Worm (Caenorhabditis elegans) whole organism, L1 larva: Measurements from ENCODE around the gene ZK370.6.

ENCODE experiments used
- F16B12.6 ChIP-seq: fragments of 150-350 bp; optimal IDR thresholded peaks from 2 replicates; lab custom pipeline; 2014; ENCODE audit warnings: missing biosample characterization, missing genetic modification characterization
- Y116A8C.19 ChIP-seq: sonication (generic microtip); optimal IDR thresholded peaks from 2 replicates; lab custom pipeline; 2016; ENCODE audit warnings: missing compliant biosample characterization, missing genetic modification characterization, borderline replicate concordance
- ama-1 ChIP-seq: fragments of 150-350 bp; optimal IDR thresholded peaks from 2 replicates; lab custom pipeline; 2014
- blmp-1 ChIP-seq: fragments of 150-350 bp; optimal IDR thresholded peaks from 2 replicates; lab custom pipeline; 2014; ENCODE audit warnings: missing biosample characterization, missing genetic modification characterization
- ceh-63 ChIP-seq: fragments of 200-800 bp; sonication (Bioruptor generic); optimal IDR thresholded peaks from 2 replicates; lab custom pipeline; 2018; ENCODE audit warnings: mild to moderate bottlenecking, missing genetic modification characterization, missing compliant biosample characterization
- ceh-82 ChIP-seq, 3 experiments: fragments of 150-350 bp in 1 of 3; sonication (generic microtip) in 2 of 3; optimal IDR thresholded peaks; 2 replicates each; lab custom pipeline; 2014 to 2017; ENCODE audit warnings: missing biosample characterization in 3 of 3, missing genetic modification characterization in 3 of 3
- ceh-90 ChIP-seq: sonication (generic microtip); optimal IDR thresholded peaks from 2 replicates; lab custom pipeline; 2016; ENCODE audit warnings: missing genetic modification characterization, missing compliant biosample characterization
- dsc-1 ChIP-seq: sonication (generic microtip); optimal IDR thresholded peaks from 2 replicates; lab custom pipeline; 2016; ENCODE audit warnings: mild to moderate bottlenecking, missing genetic modification characterization, missing compliant biosample characterization
- efl-1 ChIP-seq, 4 experiments: fragments of 150-350 bp; optimal IDR thresholded peaks in 3 of 4; peaks in 1 of 4; 1 replicate in 1 of 4; 2 replicates in 3 of 4; lab custom pipeline; 2014; ENCODE audit warnings: missing biosample characterization in 2 of 4, missing genetic modification characterization in 2 of 4, missing genetic modification reagents in 2 of 4
- efl-3 ChIP-seq: fragments of 200-800 bp; sonication (Bioruptor generic); optimal IDR thresholded peaks from 2 replicates; lab custom pipeline; 2018; ENCODE audit warnings: mild to moderate bottlenecking, missing genetic modification characterization, missing compliant biosample characterization
- egl-27 ChIP-seq, 2 experiments: fragments of 150-350 bp in 1 of 2; sonication (generic microtip); optimal IDR thresholded peaks; 3 replicates each; lab custom pipeline; 2017 to 2018; ENCODE audit warnings: missing biosample characterization in 2 of 2, missing genetic modification characterization in 2 of 2, missing genetic modification reagents in 2 of 2
- elt-3 ChIP-seq, 6 experiments: fragments of 150-350 bp in 1 of 6; sonication (generic microtip); optimal IDR thresholded peaks; 2 replicates each; lab custom pipeline; 2017 to 2018; ENCODE audit warnings: missing biosample characterization in 6 of 6, missing genetic modification characterization in 6 of 6, inconsistent platforms in 1 of 6
- fkh-10 ChIP-seq: sonication (generic microtip); optimal IDR thresholded peaks from 2 replicates; lab custom pipeline; 2017; ENCODE audit warnings: missing biosample characterization, missing genetic modification reagents, missing genetic modification characterization
- fkh-4 ChIP-seq: sonication (generic microtip); optimal IDR thresholded peaks from 2 replicates; lab custom pipeline; 2016; ENCODE audit warnings: missing compliant biosample characterization, missing genetic modification characterization, borderline replicate concordance
- fkh-8 ChIP-seq: sonication (generic microtip); optimal IDR thresholded peaks from 2 replicates; lab custom pipeline; 2016; ENCODE audit warnings: mild to moderate bottlenecking, missing genetic modification characterization, missing compliant biosample characterization
- fos-1 ChIP-seq: fragments of 150-350 bp; optimal IDR thresholded peaks from 2 replicates; lab custom pipeline; 2014; ENCODE audit warnings: missing biosample characterization, missing genetic modification characterization
- hlh-17 ChIP-seq: fragments of 200-800 bp; sonication (Bioruptor generic); optimal IDR thresholded peaks from 2 replicates; lab custom pipeline; 2018; ENCODE audit warnings: missing genetic modification characterization, mild to moderate bottlenecking, missing compliant biosample characterization, moderate library complexity, borderline replicate concordance
- hpl-2 ChIP-seq: fragments of 150-350 bp; optimal IDR thresholded peaks from 2 replicates; lab custom pipeline; 2014; ENCODE audit warnings: missing biosample characterization, missing genetic modification reagents, missing genetic modification characterization
- jun-1 ChIP-seq: fragments of 150-350 bp; optimal IDR thresholded peaks from 2 replicates; lab custom pipeline; 2014; ENCODE audit warnings: missing biosample characterization, missing genetic modification reagents, missing genetic modification characterization
- lin-14 ChIP-seq: fragments of 200-800 bp; sonication (Bioruptor generic); optimal IDR thresholded peaks from 2 replicates; lab custom pipeline; 2018; ENCODE audit warnings: mild to moderate bottlenecking, missing genetic modification characterization, moderate library complexity, missing compliant biosample characterization
- lin-15B ChIP-seq: fragments of 150-350 bp; sonication (generic microtip); optimal IDR thresholded peaks from 3 replicates; lab custom pipeline; 2014; ENCODE audit warnings: missing biosample characterization, missing genetic modification characterization
- lin-35 ChIP-seq, 2 experiments: fragments of 150-350 bp; optimal IDR thresholded peaks; 2 replicates each; lab custom pipeline; 2014; ENCODE audit warnings: missing biosample characterization in 2 of 2, missing genetic modification characterization in 2 of 2, missing genetic modification reagents in 2 of 2
- lir-3 ChIP-seq: sonication (generic microtip); optimal IDR thresholded peaks from 2 replicates; lab custom pipeline; 2016; ENCODE audit warnings: mild to moderate bottlenecking, missing genetic modification characterization, moderate library complexity, missing compliant biosample characterization; ENCODE audit not compliant: poor library complexity
- lsy-2 ChIP-seq, 2 experiments: fragments of 150-350 bp; optimal IDR thresholded peaks; 2 replicates each; lab custom pipeline; 2014; ENCODE audit warnings: missing biosample characterization in 2 of 2, missing genetic modification characterization in 2 of 2
- mab-9 ChIP-seq: fragments of 200-800 bp; sonication (Bioruptor generic); IDR thresholded peaks from 2 replicates; pipeline ENCODE4 v1.3.6; 2022; ENCODE audit warnings: missing genetic modification reagents, missing genetic modification characterization, missing compliant biosample characterization
- mdl-1 ChIP-seq, 2 experiments: fragments of 150-350 bp; optimal IDR thresholded peaks; 2 replicates each; lab custom pipeline; 2014 to 2017; ENCODE audit warnings: missing biosample characterization in 2 of 2, missing genetic modification characterization in 2 of 2, inconsistent platforms in 1 of 2
- mef-2 ChIP-seq: fragments of 150-350 bp; optimal IDR thresholded peaks from 2 replicates; lab custom pipeline; 2014; ENCODE audit warnings: missing biosample characterization, missing genetic modification characterization
- mep-1 ChIP-seq: fragments of 150-350 bp; optimal IDR thresholded peaks from 2 replicates; lab custom pipeline; 2014; ENCODE audit warnings: missing biosample characterization, missing genetic modification characterization
- nhr-11 ChIP-seq: fragments of 150-350 bp; optimal IDR thresholded peaks from 2 replicates; lab custom pipeline; 2014; ENCODE audit warnings: missing biosample characterization, missing genetic modification characterization
- nhr-20 ChIP-seq: sonication (generic microtip); optimal IDR thresholded peaks from 2 replicates; lab custom pipeline; 2016; ENCODE audit warnings: mild to moderate bottlenecking, missing genetic modification characterization, missing compliant biosample characterization
- nhr-237 ChIP-seq: fragments of 150-350 bp; optimal IDR thresholded peaks from 2 replicates; lab custom pipeline; 2014; ENCODE audit warnings: missing biosample characterization, missing genetic modification characterization
- nhr-28 ChIP-seq: fragments of 150-350 bp; optimal IDR thresholded peaks from 2 replicates; lab custom pipeline; 2014; ENCODE audit warnings: missing biosample characterization, missing genetic modification characterization
- nhr-47 ChIP-seq: sonication (generic microtip); optimal IDR thresholded peaks from 2 replicates; lab custom pipeline; 2016; ENCODE audit warnings: mild to moderate bottlenecking, missing genetic modification characterization, moderate library complexity, missing compliant biosample characterization
- nhr-76 ChIP-seq: sonication (generic microtip); optimal IDR thresholded peaks from 2 replicates; lab custom pipeline; 2017; ENCODE audit warnings: missing biosample characterization, missing genetic modification characterization
- nhr-85 ChIP-seq: sonication (generic microtip); peaks from one replicate; lab custom pipeline; 2016; ENCODE audit warnings: missing genetic modification characterization, inconsistent platforms, missing compliant biosample characterization
- nhr-90 ChIP-seq: sonication (generic microtip); optimal IDR thresholded peaks from 2 replicates; lab custom pipeline; 2016; ENCODE audit warnings: mild to moderate bottlenecking, missing genetic modification characterization, missing compliant biosample characterization; ENCODE audit not compliant: poor library complexity
- pax-3 ChIP-seq: fragments of 200-800 bp; sonication (Bioruptor generic); optimal IDR thresholded peaks from 2 replicates; lab custom pipeline; 2018; ENCODE audit warnings: mild to moderate bottlenecking, missing genetic modification characterization, moderate library complexity, missing compliant biosample characterization
- sox-4 ChIP-seq: sonication (generic microtip); optimal IDR thresholded peaks from 2 replicates; lab custom pipeline; 2016; ENCODE audit warnings: missing genetic modification characterization, missing compliant biosample characterization
- sup-37 ChIP-seq: fragments of 200-800 bp; sonication (Bioruptor generic); optimal IDR thresholded peaks from 2 replicates; lab custom pipeline; 2018; ENCODE audit warnings: mild to moderate bottlenecking, missing genetic modification characterization, missing compliant biosample characterization
- unc-130 ChIP-seq: fragments of 150-350 bp; optimal IDR thresholded peaks from 2 replicates; lab custom pipeline; 2017; ENCODE audit warnings: missing biosample characterization, missing genetic modification characterization, inconsistent platforms
- unc-62 ChIP-seq: fragments of 150-350 bp; optimal IDR thresholded peaks from 2 replicates; lab custom pipeline; 2014; ENCODE audit warnings: missing biosample characterization, missing genetic modification reagents, missing genetic modification characterization
- unc-86 ChIP-seq: sonication (generic microtip); optimal IDR thresholded peaks from 2 replicates; lab custom pipeline; 2016; ENCODE audit warnings: missing genetic modification characterization, missing compliant biosample characterization
- vab-15 ChIP-seq: sonication (generic microtip); optimal IDR thresholded peaks from 2 replicates; lab custom pipeline; 2017; ENCODE audit warnings: missing genotype, mild to moderate bottlenecking, missing genetic modification characterization, missing compliant biosample characterization
- xbp-1 ChIP-seq: sonication (generic microtip); optimal IDR thresholded peaks from 2 replicates; lab custom pipeline; 2016; ENCODE audit warnings: missing genetic modification characterization, missing compliant biosample characterization
- zag-1 ChIP-seq: fragments of 150-350 bp; optimal IDR thresholded peaks from 2 replicates; lab custom pipeline; 2014; ENCODE audit warnings: missing biosample characterization, missing genetic modification characterization
- zip-4 ChIP-seq: fragments of 200-800 bp; sonication (Bioruptor generic); optimal IDR thresholded peaks from 2 replicates; lab custom pipeline; 2018; ENCODE audit warnings: mild to moderate bottlenecking, missing genetic modification characterization, moderate library complexity, missing compliant biosample characterization
- ztf-11 ChIP-seq, 2 experiments: sonication (generic microtip); optimal IDR thresholded peaks; 2 replicates each; lab custom pipeline; 2016 to 2017; ENCODE audit warnings: missing genetic modification characterization in 2 of 2, missing biosample characterization in 1 of 2, missing compliant biosample characterization in 1 of 2

ZK370.6 gene

DNA sequence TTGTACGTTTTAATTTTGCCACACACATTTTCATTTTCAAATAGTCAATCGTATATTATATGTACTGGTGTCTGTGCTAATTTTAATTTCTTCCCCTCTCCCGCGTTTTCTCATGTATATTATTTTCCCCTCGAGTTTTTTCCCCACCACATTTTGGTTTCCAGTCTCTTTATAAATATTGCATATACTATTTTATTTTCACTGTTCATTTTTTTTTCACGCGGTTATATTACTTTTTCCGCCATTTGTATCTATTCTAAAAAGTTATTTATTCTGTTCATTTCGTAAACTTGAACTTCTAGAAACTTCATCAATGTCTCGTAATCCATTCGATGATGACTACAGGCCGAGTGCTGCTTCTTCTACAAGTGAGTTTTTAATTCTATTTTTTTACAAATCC is 32.3 kb upstream of the ZK370.6 start, which contains the start of gene snap-29:
Gene snap-29 (plus strand): TSS at position 301 of the 400 bp plus-strand sequence.
- TF ChIP-seq sox-4 (tag; lab: Kevin White, UChicago) (no peak), nhr-47 (tag; lab: Kevin White, UChicago) (no peak), lsy-2 (tag; optimal IDR thresholded peaks at IDR 0.05; lab: Kevin White, UChicago) (no peak), ceh-90 (no peak), ama-1 (lab: Kevin White, UChicago) (no peak), ceh-63 (GFP tag; lab: Kevin White, UChicago) (no peak), elt-3 (tag; optimal IDR thresholded peaks at IDR 0.05; lab: Kevin White, UChicago) (no peak), ceh-82 (tag; optimal IDR thresholded peaks at IDR 0.05; lab: Kevin White, UChicago) (no peak), unc-62 (GFP tag; lab: Kevin White, UChicago) (no peak), mdl-1 (tag; optimal IDR thresholded peaks at IDR 0.05; lab: Kevin White, UChicago) (no peak), efl-3 (GFP tag; lab: Kevin White, UChicago) (no peak), F16B12.6 (tag; lab: Kevin White, UChicago) (no peak)

DNA sequence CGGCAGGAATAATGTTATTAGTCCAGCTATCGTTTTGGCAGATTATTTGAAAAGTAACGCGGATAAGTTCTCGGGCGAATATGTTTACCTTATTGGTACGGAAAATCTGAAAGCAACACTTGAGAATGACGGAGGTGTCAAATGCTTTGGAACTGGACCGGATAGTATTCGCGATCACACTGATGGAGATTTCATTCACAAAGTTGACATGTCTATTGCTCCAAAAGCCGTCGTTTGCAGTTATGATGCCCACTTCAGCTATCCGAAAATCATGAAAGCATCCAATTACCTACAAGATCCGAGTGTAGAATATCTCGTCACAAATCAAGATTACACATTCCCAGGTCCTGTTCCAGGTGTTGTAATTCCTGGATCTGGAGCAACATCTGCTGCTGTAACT is 29.7 kb upstream of the ZK370.6 start:
- TF ChIP-seq efl-1 (optimal IDR thresholded peaks at IDR 0.05; lab: Kevin White, UChicago) (no peak), efl-1 (GFP tag; optimal IDR thresholded peaks at IDR 0.05 in 1 of 2; lab: Kevin White, UChicago) (peak in 1 of 2 experiments; percentile 37), xbp-1 (tag; lab: Kevin White, UChicago) (no peak), lin-35 (GFP tag; optimal IDR thresholded peaks at IDR 0.05; lab: Kevin White, UChicago) (no peak), hpl-2 (GFP tag; lab: Kevin White, UChicago) (no peak)

DNA sequence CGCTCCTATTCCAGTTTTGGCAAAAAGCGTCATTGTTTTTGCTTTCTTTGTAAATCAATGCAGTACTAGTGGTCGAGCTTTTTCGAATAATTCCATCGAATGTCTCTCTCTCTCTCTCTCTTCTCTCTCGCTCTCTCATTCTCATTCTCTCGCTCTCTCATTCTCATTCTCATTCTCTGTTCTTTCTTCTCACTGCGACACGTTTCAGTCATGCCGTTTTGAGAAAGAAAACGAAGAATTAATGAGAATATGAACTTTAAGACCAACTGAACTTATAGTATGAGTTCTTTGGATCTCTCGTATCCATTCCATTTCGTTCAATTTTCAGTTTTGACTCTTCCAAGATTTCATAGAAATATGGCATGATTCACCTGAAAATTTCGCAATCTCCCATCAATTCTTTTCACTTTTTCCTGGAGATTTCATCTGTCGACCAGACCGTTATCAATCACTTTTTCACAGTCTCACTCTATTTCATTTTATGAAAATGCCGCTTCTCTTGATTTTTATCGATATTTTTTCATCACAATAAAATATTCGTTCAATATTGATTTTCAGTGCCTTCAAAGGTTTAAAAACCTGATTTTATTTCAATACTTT is 28.9 kb upstream of the ZK370.6 start:
- TF ChIP-seq vab-15 (tag; lab: Kevin White, UChicago) (no peak), zag-1 (tag; lab: Kevin White, UChicago) (no peak), fkh-4 (no peak), nhr-28 (tag; lab: Kevin White, UChicago) (no peak), fkh-10 (no peak), hlh-17 (no peak), mab-9 (GFP tag; lab: Robert Waterston, UW) (no peak), F16B12.6 (tag; lab: Kevin White, UChicago) (no peak), lir-3 (tag; lab: Kevin White, UChicago) (no peak), lin-35 (GFP tag; optimal IDR thresholded peaks at IDR 0.05; lab: Kevin White, UChicago) (peak in 1 of 2 experiments; percentile 2), lin-14 (GFP tag; lab: Kevin White, UChicago) (peak; percentile 55), mdl-1 (tag; optimal IDR thresholded peaks at IDR 0.05; lab: Kevin White, UChicago) (no peak), unc-130 (tag; lab: Kevin White, UChicago) (no peak), dsc-1 (tag; lab: Kevin White, UChicago) (peak; percentile 5), unc-86 (tag; lab: Kevin White, UChicago) (no peak), nhr-76 (tag; lab: Kevin White, UChicago) (no peak), mef-2 (tag; lab: Kevin White, UChicago) (no peak), nhr-85 (no peak), nhr-20 (tag; lab: Kevin White, UChicago) (no peak), egl-27 (tag; optimal IDR thresholded peaks at IDR 0.05; lab: Kevin White, UChicago) (no peak), mep-1 (tag; lab: Kevin White, UChicago) (no peak), fkh-8 (tag; lab: Kevin White, UChicago) (peak; percentile 58), nhr-11 (no peak), pax-3 (tag; lab: Kevin White, UChicago) (peak; percentile 2), Y116A8C.19 (tag; lab: Kevin White, UChicago) (no peak), nhr-90 (no peak), fos-1 (tag; lab: Kevin White, UChicago) (no peak), efl-1 (optimal IDR thresholded peaks at IDR 0.05; lab: Kevin White, UChicago) (peak in 1 of 2 experiments; percentile 8), efl-1 (GFP tag; optimal IDR thresholded peaks at IDR 0.05 in 1 of 2; lab: Kevin White, UChicago) (no peak), ztf-11 (tag; optimal IDR thresholded peaks at IDR 0.05; lab: Kevin White, UChicago) (no peak), jun-1 (no peak), zip-4 (peak; percentile 30), blmp-1 (tag; lab: Kevin White, UChicago) (peak; percentile 84), nhr-237 (tag; lab: Kevin White, UChicago) (no peak), lin-15B (tag; lab: Kevin White, UChicago) (no peak), nhr-47 (tag; lab: Kevin White, UChicago) (no peak), sup-37 (GFP tag; lab: Kevin White, UChicago) (no peak)
